Fruit fly (Drosophila melanogaster) whole organism, embryonic: ENCODE data around the gene CG5050.

Experiments
- Adf1 ChIP-seq: fragments of 200-800 bp; sonication (Bioruptor generic); IDR thresholded peaks from 2 replicates; pipeline ENCODE4 v1.3.6; 2022; ENCODE audit warnings: missing biosample characterization, missing genetic modification characterization
- CG10274 ChIP-seq: fragments of 200-800 bp; sonication (Bioruptor generic); optimal IDR thresholded peaks from 3 replicates; lab custom pipeline; 2017; ENCODE audit warnings: missing biosample characterization, mild to moderate bottlenecking, missing genetic modification characterization
- CG10654 ChIP-seq: fragments of 200-800 bp; sonication (Bioruptor generic); optimal IDR thresholded peaks from 2 replicates; lab custom pipeline; 2016; ENCODE audit warnings: missing biosample characterization, missing genetic modification characterization
- CG11504 ChIP-seq: fragments of 200-800 bp; sonication (Bioruptor generic); optimal IDR thresholded peaks from 3 replicates; lab custom pipeline; 2019; ENCODE audit warnings: missing biosample characterization, mild to moderate bottlenecking, missing genetic modification characterization, moderate library complexity
- CG1233 ChIP-seq: fragments of 200-800 bp; sonication (Bioruptor generic); optimal IDR thresholded peaks from 4 replicates; lab custom pipeline; 2018; ENCODE audit warnings: missing biosample characterization, mild to moderate bottlenecking, missing genetic modification characterization
- CG13775 ChIP-seq: fragments of 200-800 bp; sonication (Bioruptor generic); optimal IDR thresholded peaks from 3 replicates; lab custom pipeline; 2017; ENCODE audit warnings: missing biosample characterization, mild to moderate bottlenecking, missing genetic modification characterization
- CG15514 ChIP-seq: fragments of 200-800 bp; sonication (Bioruptor generic); optimal IDR thresholded peaks from 3 replicates; lab custom pipeline; 2017; ENCODE audit warnings: missing biosample characterization, missing genetic modification characterization, mild to moderate bottlenecking, moderate library complexity, missing genetic modification reagents
- CG15601 ChIP-seq: fragments of 200-800 bp; sonication (Bioruptor generic); optimal IDR thresholded peaks from 3 replicates; lab custom pipeline; 2019; ENCODE audit warnings: missing biosample characterization, mild to moderate bottlenecking, missing genetic modification characterization, moderate library complexity
- CG17829 ChIP-seq: fragments of 200-800 bp; optimal IDR thresholded peaks from 2 replicates; lab custom pipeline; 2019; ENCODE audit warnings: missing biosample characterization, mild to moderate bottlenecking, missing genetic modification characterization, moderate library complexity
- CG2875 ChIP-seq: fragments of 200-800 bp; sonication (Bioruptor generic); optimal IDR thresholded peaks from 2 replicates; lab custom pipeline; 2017; ENCODE audit warnings: missing biosample characterization, mild to moderate bottlenecking, missing genetic modification characterization, missing genetic modification reagents
- CG42726 ChIP-seq: fragments of 200-800 bp; sonication (Bioruptor generic); IDR thresholded peaks from 2 replicates; pipeline ENCODE4 v1.3.6; 2022; ENCODE audit warnings: missing biosample characterization, missing genetic modification characterization; ENCODE audit not compliant: partially characterized antibody
- CG4360 ChIP-seq: fragments of 200-800 bp; sonication (Bioruptor generic); IDR thresholded peaks from 2 replicates; pipeline ENCODE4 v1.3.6; 2022; ENCODE audit warnings: missing biosample characterization, missing genetic modification characterization
- CG4707 ChIP-seq: fragments of 200-800 bp; sonication (Bioruptor generic); optimal IDR thresholded peaks from 2 replicates; lab custom pipeline; 2018; ENCODE audit warnings: missing biosample characterization, mild to moderate bottlenecking, missing genetic modification characterization, moderate library complexity
- CG6689 ChIP-seq: fragments of 200-800 bp; sonication (Bioruptor generic); IDR thresholded peaks from 2 replicates; pipeline ENCODE4 v1.3.6; 2022; ENCODE audit warnings: missing biosample characterization, missing genetic modification characterization
- CG8478 ChIP-seq: fragments of >200 bp; optimal IDR thresholded peaks from 2 replicates; lab custom pipeline; 2018
- CG8924 ChIP-seq: fragments of 200-800 bp; optimal IDR thresholded peaks from 3 replicates; lab custom pipeline; 2019; ENCODE audit warnings: missing biosample characterization, mild to moderate bottlenecking, missing genetic modification characterization, moderate library complexity
- CG9437 ChIP-seq: fragments of 200-800 bp; sonication (Bioruptor generic); optimal IDR thresholded peaks from 2 replicates; lab custom pipeline; 2018; ENCODE audit warnings: missing biosample characterization, mild to moderate bottlenecking, missing genetic modification characterization
- CHES-1-like ChIP-seq: fragments of 200-800 bp; sonication (Bioruptor generic); optimal IDR thresholded peaks from 2 replicates; lab custom pipeline; 2016; ENCODE audit warnings: missing biosample characterization, missing genetic modification characterization
- Chrac-16 ChIP-seq: fragments of 200-800 bp; sonication (Bioruptor generic); optimal IDR thresholded peaks from 3 replicates; lab custom pipeline; 2016; ENCODE audit warnings: missing biosample characterization, missing genetic modification characterization
- Deaf1 ChIP-seq: fragments of 200-800 bp; optimal IDR thresholded peaks from 3 replicates; lab custom pipeline; 2019; ENCODE audit warnings: missing biosample characterization, mild to moderate bottlenecking, missing genetic modification characterization, moderate library complexity
- Dp ChIP-seq: fragments of 200-800 bp; sonication (Bioruptor generic); optimal IDR thresholded peaks from 2 replicates; lab custom pipeline; 2018; ENCODE audit warnings: missing biosample characterization, mild to moderate bottlenecking, missing genetic modification characterization, moderate library complexity
- ERR ChIP-seq: fragments of 200-800 bp; sonication (Bioruptor generic); optimal IDR thresholded peaks from 2 replicates; lab custom pipeline; 2016; ENCODE audit warnings: missing biosample characterization, missing genetic modification characterization
- Eip74EF ChIP-seq, 2 experiments: fragments of 200-800 bp in 1 of 2; fragments of >200 bp in 1 of 2; sonication (Bioruptor generic) in 1 of 2; optimal IDR thresholded peaks; 2 replicates each; lab custom pipeline; 2017 to 2019; ENCODE audit warnings: missing biosample characterization in 2 of 2, missing genetic modification characterization in 2 of 2, mild to moderate bottlenecking in 1 of 2, moderate library complexity in 1 of 2
- Fer1 ChIP-seq: fragments of 200-800 bp; sonication (Bioruptor generic); optimal IDR thresholded peaks from 2 replicates; lab custom pipeline; 2017; ENCODE audit warnings: missing biosample characterization, mild to moderate bottlenecking, missing genetic modification characterization
- Fer3 ChIP-seq: fragments of 200-800 bp; sonication (Bioruptor generic); optimal IDR thresholded peaks from 2 replicates; lab custom pipeline; 2018; ENCODE audit warnings: missing biosample characterization, mild to moderate bottlenecking, missing genetic modification characterization, moderate library complexity
- HLH3B ChIP-seq: fragments of 200-800 bp; sonication (Bioruptor generic); IDR thresholded peaks from 2 replicates; pipeline ENCODE4 v1.3.6; 2022; ENCODE audit warnings: missing biosample characterization, missing genetic modification characterization
- Hr39 ChIP-seq: fragments of >200 bp; optimal IDR thresholded peaks from 2 replicates; lab custom pipeline; 2017
- MESR4 ChIP-seq: fragments of 200-800 bp; sonication (Bioruptor generic); optimal IDR thresholded peaks from 2 replicates; lab custom pipeline; 2018; ENCODE audit warnings: missing biosample characterization, mild to moderate bottlenecking, missing genetic modification characterization, moderate library complexity
- Mrtf ChIP-seq: fragments of 200-800 bp; sonication (Bioruptor generic); IDR thresholded peaks from 3 replicates; pipeline ENCODE4 v1.3.6; 2022; ENCODE audit warnings: missing biosample characterization, missing genetic modification characterization
- NC2β ChIP-seq: fragments of 200-800 bp; sonication (Bioruptor generic); optimal IDR thresholded peaks from 2 replicates; lab custom pipeline; 2016; ENCODE audit warnings: missing biosample characterization, missing genetic modification characterization
- amos ChIP-seq: fragments of 200-800 bp; sonication (Bioruptor generic); IDR thresholded peaks from 2 replicates; pipeline ENCODE4 v1.3.6; 2022; ENCODE audit warnings: missing biosample characterization, missing genetic modification characterization; ENCODE audit not compliant: partially characterized antibody
- ash1 ChIP-seq: fragments of 200-800 bp; sonication (Bioruptor generic); optimal IDR thresholded peaks from 2 replicates; lab custom pipeline; 2018; ENCODE audit warnings: missing biosample characterization, mild to moderate bottlenecking, missing genetic modification characterization
- cas ChIP-seq: fragments of 200-800 bp; sonication (Bioruptor generic); IDR thresholded peaks from 2 replicates; pipeline ENCODE4 v1.3.6; 2022; ENCODE audit warnings: missing biosample characterization, missing genetic modification characterization
- cg ChIP-seq: fragments of 200-800 bp; sonication (Bioruptor generic); optimal IDR thresholded peaks from 3 replicates; lab custom pipeline; 2019; ENCODE audit warnings: missing biosample characterization, mild to moderate bottlenecking, missing genetic modification characterization, moderate library complexity
- chif ChIP-seq, 2 experiments: fragments of 200-800 bp; sonication (Bioruptor generic); optimal IDR thresholded peaks; 3 replicates each; lab custom pipeline; 2016; ENCODE audit warnings: missing biosample characterization in 2 of 2, missing genetic modification characterization in 2 of 2
- dpn ChIP-seq, 2 experiments: fragments of 200-800 bp; sonication (Bioruptor generic); optimal IDR thresholded peaks; 3 replicates each; lab custom pipeline; 2016; ENCODE audit warnings: missing biosample characterization in 2 of 2, missing genetic modification characterization in 2 of 2
- eyg ChIP-seq: fragments of 200-800 bp; sonication (Bioruptor generic); optimal IDR thresholded peaks from 3 replicates; lab custom pipeline; 2016; ENCODE audit warnings: missing biosample characterization, missing genetic modification characterization
- hth ChIP-seq: fragments of >200 bp; optimal IDR thresholded peaks from 2 replicates; lab custom pipeline; 2017; ENCODE audit warnings: inconsistent platforms
- jigr1 ChIP-seq: fragments of 200-800 bp; sonication (Bioruptor generic); IDR thresholded peaks from 3 replicates; pipeline ENCODE4 v1.3.6; 2022; ENCODE audit warnings: missing biosample characterization, missing genetic modification characterization
- kah ChIP-seq: fragments of 200-800 bp; sonication (Bioruptor generic); optimal IDR thresholded peaks from 2 replicates; lab custom pipeline; 2018; ENCODE audit warnings: missing biosample characterization, mild to moderate bottlenecking, missing genetic modification characterization
- pita ChIP-seq: fragments of 200-800 bp; sonication (Bioruptor generic); optimal IDR thresholded peaks from 2 replicates; lab custom pipeline; 2017; ENCODE audit warnings: missing biosample characterization, mild to moderate bottlenecking, missing genetic modification characterization
- pum ChIP-seq: fragments of 200-800 bp; sonication (Bioruptor generic); optimal IDR thresholded peaks from 2 replicates; lab custom pipeline; 2016; ENCODE audit warnings: missing biosample characterization, missing genetic modification characterization
- schlank ChIP-seq: fragments of 200-800 bp; sonication (Bioruptor generic); optimal IDR thresholded peaks from 2 replicates; lab custom pipeline; 2018; ENCODE audit warnings: missing biosample characterization, mild to moderate bottlenecking, missing genetic modification characterization
- sisA ChIP-seq: fragments of 200-800 bp; sonication (Bioruptor generic); IDR thresholded peaks from 2 replicates; pipeline ENCODE4 v1.3.6; 2022; ENCODE audit warnings: missing biosample characterization, missing genetic modification characterization
- sna ChIP-seq: fragments of 200-800 bp; sonication (Bioruptor generic); IDR thresholded peaks from 2 replicates; pipeline ENCODE4 v1.3.6; 2022; ENCODE audit warnings: missing biosample characterization, missing genetic modification characterization; ENCODE audit not compliant: partially characterized antibody
- tin ChIP-seq: fragments of 200-800 bp; sonication (Bioruptor generic); optimal IDR thresholded peaks from 3 replicates; lab custom pipeline; 2016; ENCODE audit warnings: missing biosample characterization, missing genetic modification characterization
- trh ChIP-seq: fragments of 200-800 bp; sonication (Bioruptor generic); optimal IDR thresholded peaks from 2 replicates; lab custom pipeline; 2016; ENCODE audit warnings: missing biosample characterization, missing genetic modification characterization
- twi ChIP-seq: fragments of 200-800 bp; optimal IDR thresholded peaks from 2 replicates; lab custom pipeline; 2019; ENCODE audit warnings: missing biosample characterization, mild to moderate bottlenecking, missing genetic modification characterization, moderate library complexity
- unpg ChIP-seq: fragments of 200-800 bp; sonication (Bioruptor generic); optimal IDR thresholded peaks from 3 replicates; lab custom pipeline; 2018; ENCODE audit warnings: missing biosample characterization, mild to moderate bottlenecking, missing genetic modification characterization, moderate library complexity
- zen2 ChIP-seq: fragments of 200-800 bp; sonication (Bioruptor generic); IDR thresholded peaks from 3 replicates; pipeline ENCODE4 v1.3.6; 2022; ENCODE audit warnings: missing biosample characterization, missing genetic modification characterization; ENCODE audit not compliant: partially characterized antibody

Gene CG5050

DNA sequence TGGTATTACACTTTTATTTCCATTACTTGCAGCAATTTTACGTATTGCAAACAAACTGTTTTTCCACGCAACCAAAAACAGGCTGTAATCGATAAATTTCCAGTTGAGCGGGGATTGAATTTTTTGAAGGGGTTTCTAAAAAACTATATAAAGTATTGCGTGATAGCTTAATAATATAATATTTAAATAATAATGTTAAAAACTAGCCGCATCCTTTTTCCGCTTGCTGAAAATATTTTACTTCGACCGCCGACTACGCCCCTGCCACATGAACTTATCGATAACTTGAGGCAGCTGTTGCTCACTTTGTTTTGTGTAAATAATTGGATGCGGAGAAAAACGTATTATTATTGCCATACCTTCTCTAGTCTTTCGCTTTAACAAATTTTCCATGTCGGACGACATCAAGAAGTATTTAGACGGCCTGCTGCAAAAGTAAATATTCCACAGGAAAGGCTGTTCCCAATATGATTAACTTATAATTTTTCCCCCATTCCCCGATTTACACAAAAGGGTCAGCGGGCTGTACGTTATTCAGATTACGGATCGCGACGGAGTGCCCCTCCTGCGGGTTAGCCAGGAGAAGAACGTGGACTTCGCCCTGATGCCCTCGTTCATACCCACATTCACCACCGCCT lies 28.3 kb downstream of the CG5050 start, which contains the start of the genes fws and Lamtor3 (continued):
- peak; percentile 56 for TF ChIP-seq Dp (GFP tag; lab: Kevin White, UChicago)
- TF ChIP-seq twi (tag; lab: Kevin White, UChicago) = peak; percentile 92
- peak; percentile 79 for TF ChIP-seq MESR4 (GFP tag; lab: Kevin White, UChicago)
- TF ChIP-seq CG4707 (GFP tag; lab: Kevin White, UChicago) = peak; percentile 87
- TF ChIP-seq CHES-1-like = peak; percentile 84
- TF ChIP-seq CG8924 (tag; lab: Kevin White, UChicago) = peak; percentile 98
- 0 out of 2 replicates have a peak, but pooled peaks have one; percentile 28 for TF ChIP-seq CG42726 (GFP tag; lab: Robert Waterston, UW)
- TF ChIP-seq eyg (GFP tag; lab: Kevin White, UChicago) = peak; percentile 61
- TF ChIP-seq CG9437 = peak; percentile 96
- peak; percentile 99 for TF ChIP-seq unpg (GFP tag; lab: Kevin White, UChicago)
- TF ChIP-seq CG17829 (tag; lab: Kevin White, UChicago) = peak; percentile 98
- TF ChIP-seq ERR (GFP tag; lab: Kevin White, UChicago) = peak; percentile 39
- peak; percentile 94 for TF ChIP-seq schlank
- TF ChIP-seq Chrac-16 (GFP tag; lab: Kevin White, UChicago) = peak; percentile 97
- peak; percentile 91 for TF ChIP-seq trh (GFP tag; lab: Kevin White, UChicago)
- peak; percentile 77 for TF ChIP-seq Deaf1 (tag; lab: Kevin White, UChicago)
- peak; percentile 99 for TF ChIP-seq CG6689
- peak; percentile 90 for TF ChIP-seq CG4360
- TF ChIP-seq Hr39 (lab: Kevin White, UChicago) = no peak
- peak; percentile 96 for TF ChIP-seq jigr1
- TF ChIP-seq pum (GFP tag; lab: Kevin White, UChicago) = peak; percentile 68
- TF ChIP-seq tin = peak; percentile 95
- peak; percentile 98 for TF ChIP-seq sisA (GFP tag; lab: Robert Waterston, UW)
- peak in 1 of 2 experiments; percentile 95 for TF ChIP-seq Eip74EF (GFP tag; optimal IDR thresholded peaks at IDR 0.05; lab: Kevin White, UChicago)
- peak; percentile 95 for TF ChIP-seq CG15601 (tag; lab: Kevin White, UChicago)
- peak; percentile 99 for TF ChIP-seq Mrtf (GFP tag; lab: Robert Waterston, UW)
- TF ChIP-seq NC2β (GFP tag; lab: Kevin White, UChicago) = peak; percentile 74
- TF ChIP-seq chif (GFP tag; optimal IDR thresholded peaks at IDR 0.05; lab: Kevin White, UChicago) = peak; percentile 49 to 77
- peak; percentile 98 for TF ChIP-seq cas (GFP tag; lab: Robert Waterston, UW)
- TF ChIP-seq CG10274 (GFP tag; lab: Kevin White, UChicago) = peak; percentile 84
- no peak for TF ChIP-seq hth (lab: Kevin White, UChicago)
- TF ChIP-seq amos (GFP tag; lab: Robert Waterston, UW) = no peak
- peak; percentile 96 for TF ChIP-seq Fer1 (GFP tag; lab: Kevin White, UChicago)
- TF ChIP-seq ash1 (GFP tag; lab: Kevin White, UChicago) = peak; percentile 84
- peak; percentile 99 for TF ChIP-seq HLH3B (GFP tag; lab: Robert Waterston, UW)
- peak; percentile 98 for TF ChIP-seq CG2875 (GFP tag; lab: Kevin White, UChicago)
- no peak for TF ChIP-seq pita (GFP tag; lab: Kevin White, UChicago)
- TF ChIP-seq kah (GFP tag; lab: Kevin White, UChicago) = peak; percentile 88
- TF ChIP-seq CG8478 (lab: Kevin White, UChicago) = no peak
- peak; percentile 99 for TF ChIP-seq CG13775 (GFP tag; lab: Kevin White, UChicago)
- TF ChIP-seq CG15514 = peak; percentile 94
- TF ChIP-seq zen2 = no peak; the same call in 2 of the 3 replicates
- peak; percentile 99 for TF ChIP-seq Fer3 (tag; lab: Kevin White, UChicago)
- TF ChIP-seq sna = 0 out of 2 replicates have a peak, but pooled peaks have one; percentile 40
- peak; percentile 98 for TF ChIP-seq CG1233 (GFP tag; lab: Kevin White, UChicago)
- peak; percentile 95 for TF ChIP-seq CG11504 (tag; lab: Kevin White, UChicago)
- TF ChIP-seq dpn (GFP tag; optimal IDR thresholded peaks at IDR 0.05; lab: Kevin White, UChicago) = peak; percentile 79 to 98
- TF ChIP-seq cg (GFP tag; lab: Kevin White, UChicago) = no peak
- peak; percentile 89 for TF ChIP-seq Adf1 (GFP tag; lab: Robert Waterston, UW)
- TF ChIP-seq CG10654 = peak; percentile 96
